Worm (Caenorhabditis elegans): ENCODE results near the gene dmsr-6.

DNA sequence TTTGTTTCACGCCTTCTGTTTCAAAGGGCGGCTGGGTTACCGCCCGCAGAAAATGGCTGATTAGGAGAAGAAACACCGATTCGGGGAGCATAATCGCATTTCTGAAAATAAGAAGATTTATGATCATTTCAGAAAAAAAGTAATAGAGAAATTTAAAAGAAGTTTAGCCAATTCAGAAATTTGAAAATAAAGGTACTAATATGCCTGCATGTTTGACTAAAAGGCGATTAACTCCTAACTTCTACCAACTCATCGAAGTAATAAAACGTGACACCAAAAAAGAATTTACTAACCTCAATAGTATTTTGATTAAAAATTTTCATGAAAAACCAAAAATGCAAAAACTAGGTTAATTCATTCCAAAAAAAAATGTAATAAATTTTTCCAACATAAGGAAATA lies 30.6 kb upstream of the dmsr-6 start, which contains the start of gene plx-2:
- TF ChIP-seq tbx-37 (GFP tag; conservative IDR thresholded peaks at IDR 0.05) (no peak), ets-7 (tag; optimal IDR thresholded peaks at IDR 0.05) (no peak), ceh-36 (tag; optimal IDR thresholded peaks at IDR 0.05) (no peak), ama-1 (optimal IDR thresholded peaks at IDR 0.05) (no peak), flt-1 (GFP tag; IDR thresholded peaks at IDR 0.05) (no peak), scrt-1 (GFP tag; IDR thresholded peaks at IDR 0.05) (no peak), hmbx-1 (tag; optimal IDR thresholded peaks at IDR 0.05) (no peak), sea-1 (GFP tag; conservative IDR thresholded peaks at IDR 0.05) (no peak), aly-1 (tag; optimal IDR thresholded peaks at IDR 0.05) (no peak), tbx-11 (GFP tag; IDR thresholded peaks at IDR 0.05) (no peak), hmg-4 (GFP tag; optimal IDR thresholded peaks at IDR 0.05) (no peak), tra-4 (tag; optimal IDR thresholded peaks at IDR 0.05) (no peak), hnd-1 (tag; optimal IDR thresholded peaks at IDR 0.05) (no peak), ceh-13 (GFP tag; optimal IDR thresholded peaks at IDR 0.05) (no peak)

Data from whole organism, early embryonic.